Worm (Caenorhabditis elegans) whole organism, L1 larva: ENCODE results near the gene fip-2.

Source experiments
- C04F5.9 ChIP-seq: sonication (generic microtip); optimal IDR thresholded peaks from 2 replicates; lab custom pipeline; 2016; ENCODE audit warnings: missing genetic modification characterization, missing compliant biosample characterization
- C16A3.4 ChIP-seq: fragments of 150-350 bp; optimal IDR thresholded peaks from 2 replicates; lab custom pipeline; 2014; ENCODE audit warnings: missing biosample characterization, missing genetic modification characterization
- ceh-8 ChIP-seq: fragments of 200-800 bp; sonication (Bioruptor generic); optimal IDR thresholded peaks from 2 replicates; lab custom pipeline; 2018; ENCODE audit warnings: mild to moderate bottlenecking, missing genetic modification characterization, moderate library complexity, missing compliant biosample characterization
- ceh-88 ChIP-seq: fragments of 200-800 bp; sonication (Bioruptor generic); IDR thresholded peaks from 2 replicates; pipeline ENCODE4 v1.3.6; 2022; ENCODE audit warnings: missing genetic modification characterization, missing compliant biosample characterization
- dpl-1 ChIP-seq, 3 experiments: fragments of 150-350 bp in 2 of 3; sonication (generic microtip) in 1 of 3; optimal IDR thresholded peaks; 2 replicates each; lab custom pipeline; 2014 to 2017; ENCODE audit warnings: missing biosample characterization in 3 of 3, missing genetic modification characterization in 3 of 3, missing genetic modification reagents in 3 of 3
- dsc-1 ChIP-seq: sonication (generic microtip); optimal IDR thresholded peaks from 2 replicates; lab custom pipeline; 2016; ENCODE audit warnings: mild to moderate bottlenecking, missing genetic modification characterization, missing compliant biosample characterization
- efl-1 ChIP-seq, 4 experiments: fragments of 150-350 bp; optimal IDR thresholded peaks in 3 of 4; peaks in 1 of 4; 1 replicate in 1 of 4; 2 replicates in 3 of 4; lab custom pipeline; 2014; ENCODE audit warnings: missing biosample characterization in 2 of 4, missing genetic modification characterization in 2 of 4, missing genetic modification reagents in 2 of 4
- egl-13 ChIP-seq: sonication (generic microtip); optimal IDR thresholded peaks from 2 replicates; lab custom pipeline; 2016; ENCODE audit warnings: missing genotype, missing genetic modification reagents, missing genetic modification characterization, missing compliant biosample characterization
- fkh-8 ChIP-seq: sonication (generic microtip); optimal IDR thresholded peaks from 2 replicates; lab custom pipeline; 2016; ENCODE audit warnings: mild to moderate bottlenecking, missing genetic modification characterization, missing compliant biosample characterization
- fos-1 ChIP-seq: fragments of 150-350 bp; optimal IDR thresholded peaks from 2 replicates; lab custom pipeline; 2014; ENCODE audit warnings: missing biosample characterization, missing genetic modification characterization
- hlh-4 ChIP-seq: sonication (generic microtip); optimal IDR thresholded peaks from 2 replicates; lab custom pipeline; 2016; ENCODE audit warnings: mild to moderate bottlenecking, missing genetic modification characterization, missing compliant biosample characterization
- lin-14 ChIP-seq: fragments of 200-800 bp; sonication (Bioruptor generic); optimal IDR thresholded peaks from 2 replicates; lab custom pipeline; 2018; ENCODE audit warnings: mild to moderate bottlenecking, missing genetic modification characterization, moderate library complexity, missing compliant biosample characterization
- lin-35 ChIP-seq, 2 experiments: fragments of 150-350 bp; optimal IDR thresholded peaks; 2 replicates each; lab custom pipeline; 2014; ENCODE audit warnings: missing biosample characterization in 2 of 2, missing genetic modification characterization in 2 of 2, missing genetic modification reagents in 2 of 2
- lin-39 ChIP-seq: fragments of 150-350 bp; optimal IDR thresholded peaks from 2 replicates; lab custom pipeline; 2014; ENCODE audit warnings: missing biosample characterization, missing genetic modification reagents, missing genetic modification characterization
- lir-3 ChIP-seq: sonication (generic microtip); optimal IDR thresholded peaks from 2 replicates; lab custom pipeline; 2016; ENCODE audit warnings: mild to moderate bottlenecking, missing genetic modification characterization, moderate library complexity, missing compliant biosample characterization; ENCODE audit not compliant: poor library complexity
- mab-9 ChIP-seq: fragments of 200-800 bp; sonication (Bioruptor generic); IDR thresholded peaks from 2 replicates; pipeline ENCODE4 v1.3.6; 2022; ENCODE audit warnings: missing genetic modification reagents, missing genetic modification characterization, missing compliant biosample characterization
- mdl-1 ChIP-seq, 2 experiments: fragments of 150-350 bp; optimal IDR thresholded peaks; 2 replicates each; lab custom pipeline; 2014 to 2017; ENCODE audit warnings: missing biosample characterization in 2 of 2, missing genetic modification characterization in 2 of 2, inconsistent platforms in 1 of 2
- mef-2 ChIP-seq: fragments of 150-350 bp; optimal IDR thresholded peaks from 2 replicates; lab custom pipeline; 2014; ENCODE audit warnings: missing biosample characterization, missing genetic modification characterization
- nhr-11 ChIP-seq: fragments of 150-350 bp; optimal IDR thresholded peaks from 2 replicates; lab custom pipeline; 2014; ENCODE audit warnings: missing biosample characterization, missing genetic modification characterization
- nhr-47 ChIP-seq: sonication (generic microtip); optimal IDR thresholded peaks from 2 replicates; lab custom pipeline; 2016; ENCODE audit warnings: mild to moderate bottlenecking, missing genetic modification characterization, moderate library complexity, missing compliant biosample characterization
- nhr-71 ChIP-seq: sonication (generic microtip); optimal IDR thresholded peaks from 2 replicates; lab custom pipeline; 2016; ENCODE audit warnings: mild to moderate bottlenecking, missing genetic modification characterization, moderate library complexity, missing compliant biosample characterization
- pag-3 ChIP-seq: sonication (generic microtip); optimal IDR thresholded peaks from 2 replicates; lab custom pipeline; 2017; ENCODE audit warnings: missing genetic modification characterization, mild to moderate bottlenecking, missing compliant biosample characterization, antibody characterized with exemption, borderline replicate concordance; ENCODE audit not compliant: insufficient read depth
- pax-3 ChIP-seq: fragments of 200-800 bp; sonication (Bioruptor generic); optimal IDR thresholded peaks from 2 replicates; lab custom pipeline; 2018; ENCODE audit warnings: mild to moderate bottlenecking, missing genetic modification characterization, moderate library complexity, missing compliant biosample characterization
- rnt-1 ChIP-seq: sonication (generic microtip); optimal IDR thresholded peaks from 2 replicates; lab custom pipeline; 2016; ENCODE audit warnings: mild to moderate bottlenecking, missing genetic modification characterization, moderate library complexity, missing compliant biosample characterization
- sox-4 ChIP-seq: sonication (generic microtip); optimal IDR thresholded peaks from 2 replicates; lab custom pipeline; 2016; ENCODE audit warnings: missing genetic modification characterization, missing compliant biosample characterization
- sptf-1 ChIP-seq: fragments of 150-350 bp; optimal IDR thresholded peaks from 2 replicates; lab custom pipeline; 2014; ENCODE audit warnings: missing biosample characterization, missing genetic modification characterization
- sup-37 ChIP-seq: fragments of 200-800 bp; sonication (Bioruptor generic); optimal IDR thresholded peaks from 2 replicates; lab custom pipeline; 2018; ENCODE audit warnings: mild to moderate bottlenecking, missing genetic modification characterization, missing compliant biosample characterization
- tlp-1 ChIP-seq: fragments of 150-350 bp; optimal IDR thresholded peaks from 2 replicates; lab custom pipeline; 2014; ENCODE audit warnings: missing biosample characterization, missing genetic modification characterization
- unc-30 ChIP-seq: sonication (generic microtip); optimal IDR thresholded peaks from 2 replicates; lab custom pipeline; 2017; ENCODE audit warnings: missing biosample characterization, missing genetic modification characterization
- unc-86 ChIP-seq: sonication (generic microtip); optimal IDR thresholded peaks from 2 replicates; lab custom pipeline; 2016; ENCODE audit warnings: missing genetic modification characterization, missing compliant biosample characterization
- vab-15 ChIP-seq: sonication (generic microtip); optimal IDR thresholded peaks from 2 replicates; lab custom pipeline; 2017; ENCODE audit warnings: missing genotype, mild to moderate bottlenecking, missing genetic modification characterization, missing compliant biosample characterization
- xbp-1 ChIP-seq: sonication (generic microtip); optimal IDR thresholded peaks from 2 replicates; lab custom pipeline; 2016; ENCODE audit warnings: missing genetic modification characterization, missing compliant biosample characterization
- zip-4 ChIP-seq: fragments of 200-800 bp; sonication (Bioruptor generic); optimal IDR thresholded peaks from 2 replicates; lab custom pipeline; 2018; ENCODE audit warnings: mild to moderate bottlenecking, missing genetic modification characterization, moderate library complexity, missing compliant biosample characterization

fip-2 gene

ce11 chrV:9044871-9045270, 22.9 kb upstream of the fip-2 start, which contains the start of gene nhr-30:
Gene nhr-30 (plus strand): TSS chrV:9045171.
- TF ChIP-seq xbp-1 (tag; lab: Kevin White, UChicago): no peak
- no peak for TF ChIP-seq C04F5.9
- TF ChIP-seq mef-2 (tag; lab: Kevin White, UChicago): no peak
- TF ChIP-seq unc-86 (tag; lab: Kevin White, UChicago): no peak

DNA sequence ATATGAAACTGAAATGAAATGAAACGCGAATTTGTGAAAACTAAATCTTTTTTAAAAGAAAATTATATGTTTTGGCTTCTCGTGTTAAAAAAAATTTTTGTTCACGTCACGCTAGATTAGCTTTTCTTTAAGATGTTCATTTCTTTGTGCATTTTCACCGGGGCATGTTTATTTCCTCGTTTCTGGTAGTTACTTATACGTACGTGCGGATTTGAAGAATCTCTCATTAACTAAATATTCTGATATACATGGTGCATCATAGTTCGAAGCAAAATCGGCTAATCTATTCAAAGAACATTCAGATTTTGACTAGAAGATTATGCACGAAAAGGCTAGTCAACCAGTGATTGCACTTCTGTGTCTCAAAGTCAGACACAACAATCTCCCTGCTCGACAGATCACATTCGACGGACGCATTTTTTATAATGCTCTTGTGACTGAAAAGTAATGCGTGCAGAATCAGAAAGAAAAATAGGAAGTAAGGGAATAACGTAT, 20.2 kb upstream of the fip-2 start, which contains the start of gene C25E10.17:
C25E10.17 (minus strand) TSS at position 51 of the 495 bp plus-strand sequence.
- TF ChIP-seq C16A3.4 (tag; lab: Kevin White, UChicago) (no peak), lin-14 (GFP tag; lab: Kevin White, UChicago) (peak; percentile 13), dsc-1 (tag; lab: Kevin White, UChicago) (peak; percentile 67), nhr-71 (peak; percentile 42), sptf-1 (tag; lab: Kevin White, UChicago) (no peak), unc-30 (tag; lab: Kevin White, UChicago) (no peak), lin-35 (GFP tag; optimal IDR thresholded peaks at IDR 0.05; lab: Kevin White, UChicago) (no peak), nhr-11 (tag; lab: Kevin White, UChicago) (peak; percentile 37), egl-13 (tag; lab: Kevin White, UChicago) (no peak), nhr-47 (peak; percentile 43), sox-4 (tag; lab: Kevin White, UChicago) (peak; percentile 58), sup-37 (GFP tag; lab: Kevin White, UChicago) (no peak), fkh-8 (tag; lab: Kevin White, UChicago) (peak; percentile 89), pax-3 (tag; lab: Kevin White, UChicago) (peak; percentile 44)

DNA sequence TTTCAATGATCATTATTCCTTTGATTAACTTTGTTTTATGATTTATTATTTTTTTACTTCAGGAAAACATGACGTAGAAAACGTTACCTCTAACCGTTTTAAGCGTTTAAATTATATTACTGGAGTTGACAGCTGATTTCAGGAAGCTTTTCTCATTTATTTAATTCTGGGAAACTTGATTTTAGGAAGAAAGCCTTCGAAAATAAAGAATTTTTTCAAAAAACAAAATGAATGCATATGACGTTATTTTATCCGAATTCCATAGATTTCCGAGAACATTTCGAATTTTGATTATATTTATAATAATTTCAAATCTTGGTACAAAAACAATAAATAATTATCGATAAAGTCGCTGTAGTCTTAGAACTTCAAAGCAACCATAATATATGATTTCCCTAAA, 18.5 kb upstream of the fip-2 start:
- TF ChIP-seq ceh-8 (GFP tag; lab: Kevin White, UChicago) (no peak), nhr-71 (peak; percentile 32), dpl-1 (GFP tag; optimal IDR thresholded peaks at IDR 0.05; lab: Kevin White, UChicago) (no peak), zip-4 (GFP tag; lab: Kevin White, UChicago) (no peak), hlh-4 (tag; lab: Kevin White, UChicago) (peak; percentile 97), nhr-47 (peak; percentile 31)

DNA sequence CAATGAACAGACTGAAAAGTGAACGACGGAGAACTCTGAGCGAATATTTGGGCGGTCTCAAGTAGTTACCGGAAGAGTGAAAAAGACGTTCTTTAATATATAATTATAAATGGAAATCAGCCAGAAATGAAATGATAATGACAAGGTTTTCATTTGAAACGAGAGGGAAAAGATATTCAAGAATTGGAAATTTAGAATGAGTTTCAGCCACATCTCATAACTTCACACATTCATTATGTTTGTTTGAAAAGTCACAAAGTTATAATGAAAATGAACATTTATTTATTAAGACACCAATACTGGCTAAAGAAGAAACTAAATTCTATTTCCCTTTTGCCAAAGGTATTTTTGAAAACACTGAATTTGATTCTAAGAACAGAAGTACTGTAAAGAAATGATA, 16.7 kb upstream of the fip-2 start, which contains the start of gene C25E10.7:
C25E10.7 (minus strand) TSS at position 101 of the 400 bp plus-strand sequence.
- TF ChIP-seq dsc-1 (tag; lab: Kevin White, UChicago): no peak
- TF ChIP-seq efl-1 (optimal IDR thresholded peaks at IDR 0.05; lab: Kevin White, UChicago): no peak
- peak in 1 of 2 experiments; percentile 40 for TF ChIP-seq efl-1 (GFP tag; optimal IDR thresholded peaks at IDR 0.05 in 1 of 2; lab: Kevin White, UChicago)

- TF ChIP-seq hlh-4 (tag; lab: Kevin White, UChicago) (peak; percentile 70), ceh-88 (GFP tag; lab: Robert Waterston, UW) (no peak)
Measured at ce11 chrV:9053235-9053634, 14.5 kb upstream of the fip-2 start.

DNA sequence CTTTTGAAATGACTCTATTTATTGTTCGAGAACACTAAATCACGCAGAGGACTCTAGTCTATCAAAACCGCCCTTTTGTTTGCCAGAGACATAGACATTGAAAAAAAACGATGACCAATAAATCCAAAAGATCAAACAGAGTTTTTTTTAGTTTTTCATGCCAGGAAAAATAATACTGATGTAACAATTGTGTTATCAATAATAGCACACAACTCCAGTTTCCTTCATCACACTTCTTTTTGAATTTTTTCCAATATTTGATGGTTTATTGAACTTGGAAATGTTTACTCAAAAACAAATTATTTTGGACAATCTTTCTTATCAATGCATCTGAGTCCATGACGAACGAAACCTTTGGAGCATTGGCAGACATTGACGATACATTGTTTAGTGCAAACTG, 13.8 kb upstream of the fip-2 start, which contains the start of gene C25E10.8:
C25E10.8 (minus strand) TSS at position 101 of the 400 bp plus-strand sequence.
- no peak for TF ChIP-seq egl-13 (tag; lab: Kevin White, UChicago)
- TF ChIP-seq rnt-1 (tag; lab: Kevin White, UChicago): no peak
- TF ChIP-seq lin-39 (tag; lab: Kevin White, UChicago): no peak
- TF ChIP-seq C04F5.9: no peak
- TF ChIP-seq C16A3.4 (tag; lab: Kevin White, UChicago): no peak
- no peak for TF ChIP-seq mab-9 (GFP tag; lab: Robert Waterston, UW)
- no peak for TF ChIP-seq vab-15 (tag; lab: Kevin White, UChicago)
- no peak for TF ChIP-seq tlp-1 (tag; lab: Kevin White, UChicago)
- no peak for TF ChIP-seq pag-3 (tag; lab: Kevin White, UChicago)
- TF ChIP-seq dpl-1 (GFP tag; optimal IDR thresholded peaks at IDR 0.05; lab: Kevin White, UChicago): no peak
- no peak for TF ChIP-seq ceh-8 (GFP tag; lab: Kevin White, UChicago)
- no peak for TF ChIP-seq lir-3 (tag; lab: Kevin White, UChicago)
- no peak for TF ChIP-seq fos-1 (tag; lab: Kevin White, UChicago)
- no peak for TF ChIP-seq mdl-1 (tag; optimal IDR thresholded peaks at IDR 0.05; lab: Kevin White, UChicago)
- TF ChIP-seq unc-30 (tag; lab: Kevin White, UChicago): no peak
- TF ChIP-seq, all 84 proteins: peak for 0
